Fruit fly (Drosophila melanogaster): Measurements from ENCODE around the gene dy.

Gene dy

DNA sequence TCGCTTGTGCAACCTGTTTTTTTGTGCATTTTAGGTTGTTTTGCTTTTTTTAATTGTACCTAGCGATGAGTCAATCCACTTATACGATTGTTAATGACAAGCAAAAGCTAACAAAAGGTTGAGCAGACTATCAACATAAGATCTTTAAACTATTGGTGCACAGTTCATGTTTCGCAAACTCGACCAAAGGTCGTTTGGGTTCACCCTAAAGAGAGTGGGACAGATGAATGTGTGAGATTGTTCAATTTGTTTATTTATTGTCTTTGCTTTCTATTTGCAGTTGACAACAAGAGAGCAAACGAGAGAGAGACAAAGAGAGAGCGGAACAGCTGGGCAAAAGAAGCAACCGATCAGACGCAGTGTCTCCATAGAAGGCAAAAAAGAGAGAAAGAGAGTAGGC lies 44.4 kb upstream of the dy start (continued):
- TF ChIP-seq pan (optimal IDR thresholded peaks at IDR 0.05) (no peak), pan (GFP tag; optimal IDR thresholded peaks at IDR 0.05 in 1 of 2, IDR thresholded peaks at IDR 0.05 in 1 of 2) (peak in 1 of 2 experiments; percentile 32), CG7556 (GFP tag; optimal IDR thresholded peaks at IDR 0.05) (no peak), HLH4C (GFP tag; IDR thresholded peaks at IDR 0.05; ENCODE audit: partially characterized antibody) (no peak), CG10267 (tag; optimal IDR thresholded peaks at IDR 0.05) (no peak), CG17612 (GFP tag; IDR thresholded peaks at IDR 0.05) (no peak), aop (GFP tag; IDR thresholded peaks at IDR 0.05) (no peak), Max (GFP tag; optimal IDR thresholded peaks at IDR 0.05) (no peak), ash1 (GFP tag; optimal IDR thresholded peaks at IDR 0.05) (no peak), Ssrp (tag; optimal IDR thresholded peaks at IDR 0.05) (no peak), CG7271 (tag; optimal IDR thresholded peaks at IDR 0.05) (no peak), Nf-YB (GFP tag; optimal IDR thresholded peaks at IDR 0.05) (no peak), B-H1 (GFP tag; IDR thresholded peaks at IDR 0.05) (no peak; the same call in 2 of the 3 replicates), CG2116 (GFP tag; optimal IDR thresholded peaks at IDR 0.05) (no peak), CG1647 (GFP tag; optimal IDR thresholded peaks at IDR 0.05) (no peak), CG15696 (tag; optimal IDR thresholded peaks at IDR 0.05) (peak; percentile 6), Drgx (GFP tag; IDR thresholded peaks at IDR 0.05) (peak; percentile 63), Dbx (GFP tag; IDR thresholded peaks at IDR 0.05) (no peak), CG17186 (GFP tag; optimal IDR thresholded peaks at IDR 0.05) (no peak), CG30020 (tag; optimal IDR thresholded peaks at IDR 0.05) (no peak), ssp (GFP tag; IDR thresholded peaks at IDR 0.05) (no peak), croc (GFP tag; conservative IDR thresholded peaks at IDR 0.05) (no peak), CG4707 (GFP tag; optimal IDR thresholded peaks at IDR 0.05) (peak; percentile 80), her (GFP tag; optimal IDR thresholded peaks at IDR 0.05) (no peak), CG3847 (GFP tag; IDR thresholded peaks at IDR 0.05) (no peak), vnd (GFP tag; IDR thresholded peaks at IDR 0.05; ENCODE audit: partially characterized antibody) (no peak), Eip74EF (GFP tag; optimal IDR thresholded peaks at IDR 0.05) (no peak), CG8290 (GFP tag; optimal IDR thresholded peaks at IDR 0.05) (no peak), CG8290 (tag; optimal IDR thresholded peaks at IDR 0.05) (no peak), Doc3 (GFP tag; IDR thresholded peaks at IDR 0.05; ENCODE audit: partially characterized antibody) (no peak), CG18599 (GFP tag; optimal IDR thresholded peaks at IDR 0.05) (no peak), Dfd (GFP tag; optimal IDR thresholded peaks at IDR 0.05) (no peak), Ravus (GFP tag; IDR thresholded peaks at IDR 0.05) (no peak), CG8765 (GFP tag; IDR thresholded peaks at IDR 0.05) (no peak), HLH3B (GFP tag; IDR thresholded peaks at IDR 0.05) (0 out of 2 replicates have a peak, but pooled peaks have one; percentile 21), CG4328 (GFP tag; optimal IDR thresholded peaks at IDR 0.05) (no peak), tgo (GFP tag; IDR thresholded peaks at IDR 0.05) (no peak), kay (GFP tag; optimal IDR thresholded peaks at IDR 0.05) (no peak), al (GFP tag; IDR thresholded peaks at IDR 0.05) (no peak), ranshi (GFP tag; IDR thresholded peaks at IDR 0.05) (peak; percentile 6; the same call in 1 of the 2 replicates), CG12744 (GFP tag; optimal IDR thresholded peaks at IDR 0.05) (no peak), ac (GFP tag; optimal IDR thresholded peaks at IDR 0.05) (no peak), zf30C (GFP tag; optimal IDR thresholded peaks at IDR 0.05) (no peak), CG1024 (GFP tag; IDR thresholded peaks at IDR 0.05) (no peak), CG8281 (tag; optimal IDR thresholded peaks at IDR 0.05) (no peak), sens (GFP tag) (peak; percentile 75), pzg (GFP tag; optimal IDR thresholded peaks at IDR 0.05) (no peak), nom (GFP tag; optimal IDR thresholded peaks at IDR 0.05) (peak; percentile 70), gro (GFP tag; optimal IDR thresholded peaks at IDR 0.05) (no peak), NK7.1 (GFP tag; optimal IDR thresholded peaks at IDR 0.05) (no peak), da (GFP tag; optimal IDR thresholded peaks at IDR 0.05) (no peak), CG32772 (GFP tag; IDR thresholded peaks at IDR 0.05) (no peak)
